Worm (Caenorhabditis elegans): ENCODE measurements around the gene clh-2.

DNA sequence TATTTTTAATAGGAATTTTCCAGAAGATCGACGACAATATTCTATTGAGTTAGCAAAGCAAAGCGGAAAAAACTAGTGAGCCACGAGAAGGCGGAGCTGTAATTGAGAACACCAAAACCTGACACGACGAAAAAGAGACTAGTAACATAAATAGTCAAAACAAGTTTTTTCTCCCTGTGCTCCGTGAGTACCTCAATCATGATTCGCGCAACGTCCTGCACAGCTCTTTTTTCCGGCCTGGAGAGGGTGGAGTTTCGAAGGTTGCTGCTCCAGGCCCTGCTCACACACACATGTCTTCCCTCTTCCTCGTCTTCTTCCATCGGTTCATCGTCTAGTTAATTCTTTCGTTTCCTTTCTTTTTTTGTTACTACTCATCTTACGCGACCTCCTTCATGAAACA, at the start of gene clh-2:
- TF ChIP-seq ztf-4 (tag; optimal IDR thresholded peaks at IDR 0.05) = no peak
- TF ChIP-seq lin-13 (GFP tag; optimal IDR thresholded peaks at IDR 0.05) = no peak
- TF ChIP-seq peb-1 (tag; optimal IDR thresholded peaks at IDR 0.05) = no peak
- TF ChIP-seq R02D3.7 (tag; optimal IDR thresholded peaks at IDR 0.05) = no peak
